Worm (Caenorhabditis elegans) whole organism, L1 larva: ENCODE data around the gene hpo-38.

ENCODE experiments used
- C04F5.9 ChIP-seq: sonication (generic microtip); optimal IDR thresholded peaks from 2 replicates; lab custom pipeline; 2016; ENCODE audit warnings: missing genetic modification characterization, missing compliant biosample characterization
- C16A3.4 ChIP-seq: fragments of 150-350 bp; optimal IDR thresholded peaks from 2 replicates; lab custom pipeline; 2014; ENCODE audit warnings: missing biosample characterization, missing genetic modification characterization
- C34B4.2 ChIP-seq: sonication (generic microtip); optimal IDR thresholded peaks from 2 replicates; lab custom pipeline; 2017; ENCODE audit warnings: mild to moderate bottlenecking, missing genetic modification characterization, missing compliant biosample characterization
- F16B12.6 ChIP-seq: fragments of 150-350 bp; optimal IDR thresholded peaks from 2 replicates; lab custom pipeline; 2014; ENCODE audit warnings: missing biosample characterization, missing genetic modification characterization
- Y116A8C.19 ChIP-seq: sonication (generic microtip); optimal IDR thresholded peaks from 2 replicates; lab custom pipeline; 2016; ENCODE audit warnings: missing compliant biosample characterization, missing genetic modification characterization, borderline replicate concordance
- alr-1 ChIP-seq: fragments of 200-800 bp; sonication (Bioruptor generic); optimal IDR thresholded peaks from 2 replicates; lab custom pipeline; 2018; ENCODE audit warnings: borderline replicate concordance, mild to moderate bottlenecking, missing genetic modification characterization, missing compliant biosample characterization
- blmp-1 ChIP-seq: fragments of 150-350 bp; optimal IDR thresholded peaks from 2 replicates; lab custom pipeline; 2014; ENCODE audit warnings: missing biosample characterization, missing genetic modification characterization
- ceh-63 ChIP-seq: fragments of 200-800 bp; sonication (Bioruptor generic); optimal IDR thresholded peaks from 2 replicates; lab custom pipeline; 2018; ENCODE audit warnings: mild to moderate bottlenecking, missing genetic modification characterization, missing compliant biosample characterization
- ceh-8 ChIP-seq: fragments of 200-800 bp; sonication (Bioruptor generic); optimal IDR thresholded peaks from 2 replicates; lab custom pipeline; 2018; ENCODE audit warnings: mild to moderate bottlenecking, missing genetic modification characterization, moderate library complexity, missing compliant biosample characterization
- ceh-82 ChIP-seq, 3 experiments: fragments of 150-350 bp in 1 of 3; sonication (generic microtip) in 2 of 3; optimal IDR thresholded peaks; 2 replicates each; lab custom pipeline; 2014 to 2017; ENCODE audit warnings: missing biosample characterization in 3 of 3, missing genetic modification characterization in 3 of 3
- ceh-88 ChIP-seq: fragments of 200-800 bp; sonication (Bioruptor generic); IDR thresholded peaks from 2 replicates; pipeline ENCODE4 v1.3.6; 2022; ENCODE audit warnings: missing genetic modification characterization, missing compliant biosample characterization
- ceh-90 ChIP-seq: sonication (generic microtip); optimal IDR thresholded peaks from 2 replicates; lab custom pipeline; 2016; ENCODE audit warnings: missing genetic modification characterization, missing compliant biosample characterization
- dpl-1 ChIP-seq, 3 experiments: fragments of 150-350 bp in 2 of 3; sonication (generic microtip) in 1 of 3; optimal IDR thresholded peaks; 2 replicates each; lab custom pipeline; 2014 to 2017; ENCODE audit warnings: missing biosample characterization in 3 of 3, missing genetic modification characterization in 3 of 3, missing genetic modification reagents in 3 of 3
- dsc-1 ChIP-seq: sonication (generic microtip); optimal IDR thresholded peaks from 2 replicates; lab custom pipeline; 2016; ENCODE audit warnings: mild to moderate bottlenecking, missing genetic modification characterization, missing compliant biosample characterization
- efl-1 ChIP-seq, 4 experiments: fragments of 150-350 bp; optimal IDR thresholded peaks in 3 of 4; peaks in 1 of 4; 1 replicate in 1 of 4; 2 replicates in 3 of 4; lab custom pipeline; 2014; ENCODE audit warnings: missing biosample characterization in 2 of 4, missing genetic modification characterization in 2 of 4, missing genetic modification reagents in 2 of 4
- elt-2 ChIP-seq: sonication (generic microtip); optimal IDR thresholded peaks from 2 replicates; lab custom pipeline; 2016; ENCODE audit warnings: missing genetic modification characterization, mild to moderate bottlenecking, inconsistent platforms, missing compliant biosample characterization, missing genetic modification reagents
- elt-3 ChIP-seq, 6 experiments: fragments of 150-350 bp in 1 of 6; sonication (generic microtip); optimal IDR thresholded peaks; 2 replicates each; lab custom pipeline; 2017 to 2018; ENCODE audit warnings: missing biosample characterization in 6 of 6, missing genetic modification characterization in 6 of 6, inconsistent platforms in 1 of 6
- fkh-8 ChIP-seq: sonication (generic microtip); optimal IDR thresholded peaks from 2 replicates; lab custom pipeline; 2016; ENCODE audit warnings: mild to moderate bottlenecking, missing genetic modification characterization, missing compliant biosample characterization
- grh-1 ChIP-seq: fragments of 200-800 bp; sonication (Bioruptor generic); IDR thresholded peaks from 2 replicates; pipeline ENCODE4 v1.3.6; 2022; ENCODE audit warnings: missing genetic modification reagents, missing genetic modification characterization, missing compliant biosample characterization
- hlh-4 ChIP-seq: sonication (generic microtip); optimal IDR thresholded peaks from 2 replicates; lab custom pipeline; 2016; ENCODE audit warnings: mild to moderate bottlenecking, missing genetic modification characterization, missing compliant biosample characterization
- lin-13 ChIP-seq: fragments of 150-350 bp; optimal IDR thresholded peaks from 2 replicates; lab custom pipeline; 2014; ENCODE audit warnings: missing biosample characterization, missing genetic modification reagents, missing genetic modification characterization
- lin-35 ChIP-seq, 2 experiments: fragments of 150-350 bp; optimal IDR thresholded peaks; 2 replicates each; lab custom pipeline; 2014; ENCODE audit warnings: missing biosample characterization in 2 of 2, missing genetic modification characterization in 2 of 2, missing genetic modification reagents in 2 of 2
- lin-39 ChIP-seq: fragments of 150-350 bp; optimal IDR thresholded peaks from 2 replicates; lab custom pipeline; 2014; ENCODE audit warnings: missing biosample characterization, missing genetic modification reagents, missing genetic modification characterization
- lir-3 ChIP-seq: sonication (generic microtip); optimal IDR thresholded peaks from 2 replicates; lab custom pipeline; 2016; ENCODE audit warnings: mild to moderate bottlenecking, missing genetic modification characterization, moderate library complexity, missing compliant biosample characterization; ENCODE audit not compliant: poor library complexity
- lsy-2 ChIP-seq, 2 experiments: fragments of 150-350 bp; optimal IDR thresholded peaks; 2 replicates each; lab custom pipeline; 2014; ENCODE audit warnings: missing biosample characterization in 2 of 2, missing genetic modification characterization in 2 of 2
- mep-1 ChIP-seq: fragments of 150-350 bp; optimal IDR thresholded peaks from 2 replicates; lab custom pipeline; 2014; ENCODE audit warnings: missing biosample characterization, missing genetic modification characterization
- nhr-12 ChIP-seq: sonication (generic microtip); optimal IDR thresholded peaks from 2 replicates; lab custom pipeline; 2017; ENCODE audit warnings: missing biosample characterization, missing genetic modification characterization
- nhr-19 ChIP-seq: fragments of 200-800 bp; sonication (Bioruptor generic); conservative IDR thresholded peaks from 2 replicates; pipeline ENCODE4 v1.3.6; 2022; ENCODE audit warnings: missing genetic modification characterization, missing compliant biosample characterization
- nhr-20 ChIP-seq: sonication (generic microtip); optimal IDR thresholded peaks from 2 replicates; lab custom pipeline; 2016; ENCODE audit warnings: mild to moderate bottlenecking, missing genetic modification characterization, missing compliant biosample characterization
- nhr-237 ChIP-seq: fragments of 150-350 bp; optimal IDR thresholded peaks from 2 replicates; lab custom pipeline; 2014; ENCODE audit warnings: missing biosample characterization, missing genetic modification characterization
- nhr-28 ChIP-seq: fragments of 150-350 bp; optimal IDR thresholded peaks from 2 replicates; lab custom pipeline; 2014; ENCODE audit warnings: missing biosample characterization, missing genetic modification characterization
- nhr-71 ChIP-seq: sonication (generic microtip); optimal IDR thresholded peaks from 2 replicates; lab custom pipeline; 2016; ENCODE audit warnings: mild to moderate bottlenecking, missing genetic modification characterization, moderate library complexity, missing compliant biosample characterization
- nhr-85 ChIP-seq: sonication (generic microtip); peaks from one replicate; lab custom pipeline; 2016; ENCODE audit warnings: missing genetic modification characterization, inconsistent platforms, missing compliant biosample characterization
- nhr-90 ChIP-seq: sonication (generic microtip); optimal IDR thresholded peaks from 2 replicates; lab custom pipeline; 2016; ENCODE audit warnings: mild to moderate bottlenecking, missing genetic modification characterization, missing compliant biosample characterization; ENCODE audit not compliant: poor library complexity
- pax-3 ChIP-seq: fragments of 200-800 bp; sonication (Bioruptor generic); optimal IDR thresholded peaks from 2 replicates; lab custom pipeline; 2018; ENCODE audit warnings: mild to moderate bottlenecking, missing genetic modification characterization, moderate library complexity, missing compliant biosample characterization
- pqm-1 ChIP-seq: sonication (generic microtip); optimal IDR thresholded peaks from 3 replicates; lab custom pipeline; 2017; ENCODE audit warnings: missing biosample characterization, missing genetic modification characterization
- rnt-1 ChIP-seq: sonication (generic microtip); optimal IDR thresholded peaks from 2 replicates; lab custom pipeline; 2016; ENCODE audit warnings: mild to moderate bottlenecking, missing genetic modification characterization, moderate library complexity, missing compliant biosample characterization
- skn-1 ChIP-seq: fragments of 150-350 bp; optimal IDR thresholded peaks from 2 replicates; lab custom pipeline; 2014; ENCODE audit warnings: missing biosample characterization, missing genetic modification characterization
- snpc-4 ChIP-seq: fragments of 150-350 bp; optimal IDR thresholded peaks from 2 replicates; lab custom pipeline; 2014; ENCODE audit warnings: missing biosample characterization, missing genetic modification characterization
- snu-23 ChIP-seq: sonication (generic microtip); optimal IDR thresholded peaks from 2 replicates; lab custom pipeline; 2016; ENCODE audit warnings: missing genetic modification characterization, missing compliant biosample characterization
- sptf-1 ChIP-seq: fragments of 150-350 bp; optimal IDR thresholded peaks from 2 replicates; lab custom pipeline; 2014; ENCODE audit warnings: missing biosample characterization, missing genetic modification characterization
- tbx-2 ChIP-seq: sonication (generic microtip); optimal IDR thresholded peaks from 2 replicates; lab custom pipeline; 2016; ENCODE audit warnings: missing genetic modification characterization, missing compliant biosample characterization
- tlp-1 ChIP-seq: fragments of 150-350 bp; optimal IDR thresholded peaks from 2 replicates; lab custom pipeline; 2014; ENCODE audit warnings: missing biosample characterization, missing genetic modification characterization
- unc-62 ChIP-seq: fragments of 150-350 bp; optimal IDR thresholded peaks from 2 replicates; lab custom pipeline; 2014; ENCODE audit warnings: missing biosample characterization, missing genetic modification reagents, missing genetic modification characterization
- zag-1 ChIP-seq: fragments of 150-350 bp; optimal IDR thresholded peaks from 2 replicates; lab custom pipeline; 2014; ENCODE audit warnings: missing biosample characterization, missing genetic modification characterization
- ztf-4 ChIP-seq: fragments of 150-350 bp; optimal IDR thresholded peaks from 2 replicates; lab custom pipeline; 2014; ENCODE audit warnings: missing biosample characterization, missing genetic modification characterization

hpo-38 gene

ce11 chrIII:227033-227432 is 3.2 kb upstream of the hpo-38 start:
- no peak for TF ChIP-seq unc-62 (GFP tag; lab: Kevin White, UChicago)
- TF ChIP-seq C34B4.2 (tag; lab: Kevin White, UChicago) = no peak
- no peak for TF ChIP-seq zag-1 (tag; lab: Kevin White, UChicago)
- TF ChIP-seq lin-39 (tag; lab: Kevin White, UChicago) = no peak
- no peak for TF ChIP-seq F16B12.6 (tag; lab: Kevin White, UChicago)
- TF ChIP-seq alr-1 (tag; lab: Kevin White, UChicago) = no peak
- no peak for TF ChIP-seq nhr-237
- TF ChIP-seq ceh-88 = no peak
- no peak for TF ChIP-seq nhr-28 (tag; lab: Kevin White, UChicago)
- no peak for TF ChIP-seq tbx-2
- TF ChIP-seq snu-23 (GFP tag; lab: Kevin White, UChicago) = no peak
- no peak for TF ChIP-seq ceh-63 (GFP tag; lab: Kevin White, UChicago)
- no peak for TF ChIP-seq ceh-8 (GFP tag; lab: Kevin White, UChicago)
- no peak for TF ChIP-seq nhr-12 (tag; lab: Kevin White, UChicago)
- TF ChIP-seq nhr-19 (GFP tag; lab: Robert Waterston, UW) = no peak
- TF ChIP-seq pqm-1 = no peak
- TF ChIP-seq nhr-90 (tag; lab: Kevin White, UChicago) = no peak
- no peak for TF ChIP-seq sptf-1 (tag; lab: Kevin White, UChicago)
- TF ChIP-seq nhr-85 (tag; lab: Kevin White, UChicago) = no peak

DNA sequence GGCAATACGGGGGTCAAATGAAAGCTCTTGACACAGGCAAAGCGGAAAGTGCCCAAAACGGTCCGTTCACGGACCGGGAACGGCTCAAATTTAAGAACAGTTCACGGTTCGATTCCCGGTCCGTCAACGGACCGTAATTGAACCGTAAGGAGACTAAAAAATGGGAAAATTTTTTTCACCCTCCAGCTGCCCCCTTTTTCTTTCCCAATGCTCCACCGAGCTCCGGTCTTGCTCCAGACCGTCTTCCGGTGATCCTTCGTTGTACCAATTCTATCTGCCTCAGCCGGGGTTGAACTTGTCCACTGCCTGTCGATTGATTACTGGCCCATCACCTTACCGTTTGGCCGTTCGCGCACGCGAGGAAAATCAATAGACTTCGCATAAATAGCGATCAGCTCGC is 2.7 kb downstream of the hpo-38 start:
- TF ChIP-seq grh-1 = 0 out of 2 replicates have a peak, but pooled peaks have one; percentile 16

- no peak for TF ChIP-seq nhr-90 (tag; lab: Kevin White, UChicago)
- peak; percentile 81 for TF ChIP-seq fkh-8 (tag; lab: Kevin White, UChicago)
- TF ChIP-seq zag-1 (tag; lab: Kevin White, UChicago) = no peak
- TF ChIP-seq nhr-71 = no peak
- no peak for TF ChIP-seq unc-62 (GFP tag; lab: Kevin White, UChicago)
- peak; percentile 59 for TF ChIP-seq lin-39 (tag; lab: Kevin White, UChicago)
- peak; percentile 54 to 74 (median 70) for TF ChIP-seq dpl-1 (GFP tag; optimal IDR thresholded peaks at IDR 0.05; lab: Kevin White, UChicago)
- TF ChIP-seq nhr-19 (GFP tag; lab: Robert Waterston, UW) = peak; percentile 69
- TF ChIP-seq hlh-4 (tag; lab: Kevin White, UChicago) = no peak
- TF ChIP-seq elt-2 (tag; lab: Kevin White, UChicago) = no peak
- no peak for TF ChIP-seq nhr-20 (tag; lab: Kevin White, UChicago)
- TF ChIP-seq snu-23 (GFP tag; lab: Kevin White, UChicago) = no peak
- TF ChIP-seq nhr-12 (tag; lab: Kevin White, UChicago) = no peak
- TF ChIP-seq lir-3 (tag; lab: Kevin White, UChicago) = no peak
- no peak for TF ChIP-seq nhr-28 (tag; lab: Kevin White, UChicago)
- no peak for TF ChIP-seq blmp-1 (tag; lab: Kevin White, UChicago)
- no peak for TF ChIP-seq ceh-8 (GFP tag; lab: Kevin White, UChicago)
- TF ChIP-seq C16A3.4 (tag; lab: Kevin White, UChicago) = peak; percentile 17
- no peak for TF ChIP-seq pqm-1
- TF ChIP-seq dsc-1 = no peak
- TF ChIP-seq ceh-90 (tag; lab: Kevin White, UChicago) = peak; percentile 20
- TF ChIP-seq ceh-82 (tag; optimal IDR thresholded peaks at IDR 0.05; lab: Kevin White, UChicago) = peak; percentile 44 to 55 (median 47)
- TF ChIP-seq F16B12.6 (tag; lab: Kevin White, UChicago) = peak; percentile 94
- peak; percentile 65 to 68 for TF ChIP-seq lin-35 (GFP tag; optimal IDR thresholded peaks at IDR 0.05; lab: Kevin White, UChicago)
- no peak for TF ChIP-seq tlp-1 (tag; lab: Kevin White, UChicago)
- TF ChIP-seq pax-3 (tag; lab: Kevin White, UChicago) = peak; percentile 45
- no peak for TF ChIP-seq skn-1 (tag; lab: Kevin White, UChicago)
- TF ChIP-seq C34B4.2 (tag; lab: Kevin White, UChicago) = no peak
- no peak for TF ChIP-seq elt-3 (tag; optimal IDR thresholded peaks at IDR 0.05; lab: Kevin White, UChicago)
- TF ChIP-seq lin-13 = peak; percentile 66
- TF ChIP-seq nhr-85 (tag; lab: Kevin White, UChicago) = peak; percentile 83
- peak; percentile 63 to 73 for TF ChIP-seq efl-1 (optimal IDR thresholded peaks at IDR 0.05; lab: Kevin White, UChicago)
- TF ChIP-seq efl-1 (GFP tag; optimal IDR thresholded peaks at IDR 0.05 in 1 of 2; lab: Kevin White, UChicago) = peak; percentile 70 to 97
- TF ChIP-seq mep-1 = peak; percentile 81
- TF ChIP-seq Y116A8C.19 (tag; lab: Kevin White, UChicago) = no peak
- TF ChIP-seq lsy-2 (tag; optimal IDR thresholded peaks at IDR 0.05; lab: Kevin White, UChicago) = peak; percentile 63 to 75
- no peak for TF ChIP-seq rnt-1 (tag; lab: Kevin White, UChicago)
- no peak for TF ChIP-seq sptf-1 (tag; lab: Kevin White, UChicago)
- peak; percentile 1 for TF ChIP-seq snpc-4 (tag; lab: Kevin White, UChicago)
- TF ChIP-seq ztf-4 = peak; percentile 50
- no peak for TF ChIP-seq C04F5.9 (tag; lab: Kevin White, UChicago)
Measured at ce11 chrIII:235115-235514, 4.9 kb downstream of the hpo-38 start.
